Worm (Caenorhabditis elegans): ENCODE data around the gene nspe-4.

Gene nspe-4

ce11 chrII:12615413-12615812, 3.1 kb downstream of the nspe-4 start (continued):
- peak; percentile 50 for TF ChIP-seq blmp-1 (tag; optimal IDR thresholded peaks at IDR 0.05)
- no peak for TF ChIP-seq aha-1 (tag; optimal IDR thresholded peaks at IDR 0.05)
- TF ChIP-seq skn-1 (tag; optimal IDR thresholded peaks at IDR 0.05), result no peak
- TF ChIP-seq nhr-90 (tag; optimal IDR thresholded peaks at IDR 0.05; ENCODE audit: poor library complexity), result peak; percentile 31
- no peak for TF ChIP-seq tlp-1 (tag; optimal IDR thresholded peaks at IDR 0.05)
- TF ChIP-seq nhr-84 (tag; optimal IDR thresholded peaks at IDR 0.05), result no peak
- no peak for TF ChIP-seq C04F5.9 (tag; optimal IDR thresholded peaks at IDR 0.05)
- no peak for TF ChIP-seq rnt-1 (tag; optimal IDR thresholded peaks at IDR 0.05)
- TF ChIP-seq ama-1 (optimal IDR thresholded peaks at IDR 0.05), result no peak
- no peak for TF ChIP-seq ztf-4 (tag; optimal IDR thresholded peaks at IDR 0.05)
- 0 out of 2 replicates have a peak, but pooled peaks have one; percentile 23 for TF ChIP-seq nhr-19 (GFP tag; conservative IDR thresholded peaks at IDR 0.05)
- TF ChIP-seq sup-37 (GFP tag; optimal IDR thresholded peaks at IDR 0.05), result no peak
- no peak for TF ChIP-seq fkh-4 (tag; optimal IDR thresholded peaks at IDR 0.05; ENCODE audit: borderline replicate concordance)
- TF ChIP-seq nhr-85 (tag), result peak; percentile 78
- TF ChIP-seq nhr-237 (tag; optimal IDR thresholded peaks at IDR 0.05), result no peak
- TF ChIP-seq tbx-2 (tag; optimal IDR thresholded peaks at IDR 0.05), result peak; percentile 21
- no peak for TF ChIP-seq aly-2 (tag; optimal IDR thresholded peaks at IDR 0.05)
- TF ChIP-seq vab-15 (tag; optimal IDR thresholded peaks at IDR 0.05), result no peak
- no peak for TF ChIP-seq nhr-77 (tag; optimal IDR thresholded peaks at IDR 0.05)
- TF ChIP-seq elt-3 (tag; optimal IDR thresholded peaks at IDR 0.05), result peak in 5 of 6 experiments; percentile 2 to 88 (median 44)
- TF ChIP-seq egl-27 (tag; optimal IDR thresholded peaks at IDR 0.05), result no peak
- no peak for TF ChIP-seq efl-1 (optimal IDR thresholded peaks at IDR 0.05)
- TF ChIP-seq efl-1 (GFP tag; optimal IDR thresholded peaks at IDR 0.05 in 1 of 2), result peak in 1 of 2 experiments; percentile 33
- TF ChIP-seq nhr-11 (tag; optimal IDR thresholded peaks at IDR 0.05), result no peak
- TF ChIP-seq irx-1 (tag; optimal IDR thresholded peaks at IDR 0.05), result no peak
- TF ChIP-seq nhr-76 (tag; optimal IDR thresholded peaks at IDR 0.05), result no peak
- no peak for TF ChIP-seq zip-4 (GFP tag; optimal IDR thresholded peaks at IDR 0.05)
- peak; percentile 32 for TF ChIP-seq nhr-47 (tag; optimal IDR thresholded peaks at IDR 0.05)
- no peak for TF ChIP-seq nhr-12 (tag; optimal IDR thresholded peaks at IDR 0.05)
- TF ChIP-seq ces-1 (GFP tag; optimal IDR thresholded peaks at IDR 0.05), result no peak
- no peak for TF ChIP-seq ztf-11 (tag; optimal IDR thresholded peaks at IDR 0.05)
- no peak for TF ChIP-seq F16B12.6 (tag; optimal IDR thresholded peaks at IDR 0.05)
- no peak for TF ChIP-seq zag-1 (tag; optimal IDR thresholded peaks at IDR 0.05)
- TF ChIP-seq xbp-1 (tag; optimal IDR thresholded peaks at IDR 0.05), result no peak
- no peak for TF ChIP-seq lin-13 (GFP tag; optimal IDR thresholded peaks at IDR 0.05)
- TF ChIP-seq isw-1 (GFP tag; IDR thresholded peaks at IDR 0.05), result no peak
- TF ChIP-seq unc-30 (tag; optimal IDR thresholded peaks at IDR 0.05), result no peak
- TF ChIP-seq mep-1 (tag; optimal IDR thresholded peaks at IDR 0.05), result no peak
- no peak for TF ChIP-seq fkh-10 (GFP tag; optimal IDR thresholded peaks at IDR 0.05)
- no peak for TF ChIP-seq grh-1 (GFP tag; IDR thresholded peaks at IDR 0.05)

- TF ChIP-seq dsc-1 (tag; optimal IDR thresholded peaks at IDR 0.05) (no peak), C16A3.4 (tag; optimal IDR thresholded peaks at IDR 0.05) (no peak), nhr-85 (tag) (peak; percentile 47), nhr-84 (tag; optimal IDR thresholded peaks at IDR 0.05) (no peak), egl-13 (tag; optimal IDR thresholded peaks at IDR 0.05) (no peak)
Measured at ce11 chrII:12616081-12616480, 3.8 kb downstream of the nspe-4 start, which contains the start of gene nspe-6. TSS of gene nspe-6 (minus strand) at chrII:12616181.

ce11 chrII:12617586-12617985, 5.3 kb downstream of the nspe-4 start, which contains the start of gene nspe-3:
TSS of gene nspe-3 (plus strand) at chrII:12617886.
- no peak for TF ChIP-seq unc-98 (GFP tag; IDR thresholded peaks at IDR 0.05)
- no peak for TF ChIP-seq C16A3.4 (tag; optimal IDR thresholded peaks at IDR 0.05)
- no peak for TF ChIP-seq dsc-1 (tag; optimal IDR thresholded peaks at IDR 0.05)
- no peak for TF ChIP-seq ztf-11 (tag; optimal IDR thresholded peaks at IDR 0.05)
- no peak for TF ChIP-seq mef-2 (tag; optimal IDR thresholded peaks at IDR 0.05)
- no peak for TF ChIP-seq efl-3 (GFP tag; optimal IDR thresholded peaks at IDR 0.05)
- TF ChIP-seq nhr-12 (tag; optimal IDR thresholded peaks at IDR 0.05), result no peak
- no peak for TF ChIP-seq nhr-47 (tag; optimal IDR thresholded peaks at IDR 0.05)
- no peak for TF ChIP-seq sox-4 (tag; optimal IDR thresholded peaks at IDR 0.05)
- no peak for TF ChIP-seq efl-1 (optimal IDR thresholded peaks at IDR 0.05)
- no peak for TF ChIP-seq efl-1 (GFP tag; optimal IDR thresholded peaks at IDR 0.05 in 1 of 2)
- no peak for TF ChIP-seq lin-13 (GFP tag; optimal IDR thresholded peaks at IDR 0.05)
- no peak for TF ChIP-seq nhr-11 (tag; optimal IDR thresholded peaks at IDR 0.05)
- TF ChIP-seq irx-1 (tag; optimal IDR thresholded peaks at IDR 0.05), result no peak
- TF ChIP-seq C04F5.9 (tag; optimal IDR thresholded peaks at IDR 0.05), result no peak
- TF ChIP-seq lin-14 (GFP tag; optimal IDR thresholded peaks at IDR 0.05), result no peak
- TF ChIP-seq egl-27 (tag; optimal IDR thresholded peaks at IDR 0.05), result no peak
- TF ChIP-seq tlp-1 (tag; optimal IDR thresholded peaks at IDR 0.05), result no peak
- TF ChIP-seq fkh-10 (GFP tag; optimal IDR thresholded peaks at IDR 0.05), result no peak
- no peak for TF ChIP-seq ceh-90 (tag; optimal IDR thresholded peaks at IDR 0.05)

Data from whole organism, L1 larva.